Worm (Caenorhabditis elegans) whole organism, L4/young adult: ENCODE data around the gene usp-14.

Source experiments
- W03F9.2 ChIP-seq: fragments of 150-350 bp; optimal IDR thresholded peaks from 2 replicates; lab custom pipeline; 2014; ENCODE audit warnings: missing biosample characterization, missing genetic modification characterization
- dao-5 ChIP-seq: sonication (generic microtip); optimal IDR thresholded peaks from 2 replicates; lab custom pipeline; 2016; ENCODE audit warnings: missing genotype, missing genetic modification characterization, moderate library complexity, missing compliant biosample characterization
- him-1 ChIP-seq: sonication (generic microtip); optimal IDR thresholded peaks from 2 replicates; lab custom pipeline; 2016; ENCODE audit warnings: missing genotype, missing genetic modification reagents, missing genetic modification characterization, missing compliant biosample characterization

Gene usp-14

ce11 chrII:14502997-14503396 lies 14.5 kb upstream of the usp-14 start, which contains the start of gene K10H10.6:
Gene K10H10.6, plus strand, starts transcription at chrII:14503297.
- TF ChIP-seq dao-5 = no peak
- no peak for TF ChIP-seq W03F9.2 (tag; lab: Kevin White, UChicago)
- TF ChIP-seq him-1 (tag; lab: Kevin White, UChicago) = no peak

ce11 chrII:14501447-14501846 lies 13.0 kb upstream of the usp-14 start, which contains the start of gene K10H10.5:
Gene K10H10.5, plus strand, starts transcription at chrII:14501747.
- TF ChIP-seq W03F9.2 (tag; lab: Kevin White, UChicago) (no peak), dao-5 (no peak), him-1 (tag; lab: Kevin White, UChicago) (no peak)

ce11 chrII:14500122-14500521 lies 11.6 kb upstream of the usp-14 start, which contains the start of gene K10H10.4:
Gene K10H10.4, plus strand, starts transcription at chrII:14500422.
- no peak for TF ChIP-seq W03F9.2 (tag; lab: Kevin White, UChicago)
- no peak for TF ChIP-seq dao-5
- no peak for TF ChIP-seq him-1 (tag; lab: Kevin White, UChicago)

ce11 chrII:14497848-14498247 lies 9.4 kb upstream of the usp-14 start, which contains the start of gene dhs-8:
Gene dhs-8, plus strand, starts transcription at chrII:14498026.
- no peak for TF ChIP-seq dao-5

- peak; percentile 57 for TF ChIP-seq dao-5
- peak; percentile 66 for TF ChIP-seq him-1 (tag; lab: Kevin White, UChicago)
- TF ChIP-seq W03F9.2 (tag; lab: Kevin White, UChicago) = peak; percentile 21
Measured at ce11 chrII:14496809-14497208, 8.3 kb upstream of the usp-14 start.

- TF ChIP-seq him-1 (tag; lab: Kevin White, UChicago) (no peak), W03F9.2 (tag; lab: Kevin White, UChicago) (no peak), dao-5 (no peak)
Measured at ce11 chrII:14495341-14495740, 6.9 kb upstream of the usp-14 start.

- TF ChIP-seq W03F9.2 (tag; lab: Kevin White, UChicago) = no peak
- no peak for TF ChIP-seq him-1 (tag; lab: Kevin White, UChicago)
- TF ChIP-seq dao-5 = no peak
Measured at ce11 chrII:14494464-14494863, 6.0 kb upstream of the usp-14 start.

- no peak for TF ChIP-seq W03F9.2 (tag; lab: Kevin White, UChicago)
- TF ChIP-seq dao-5 = no peak
- TF ChIP-seq him-1 (tag; lab: Kevin White, UChicago) = no peak
Measured at ce11 chrII:14494414-14494463, 5.8 kb upstream of the usp-14 start, which contains the start of gene cysl-2. Gene cysl-2, minus strand, starts transcription at chrII:14494451.

- no peak for TF ChIP-seq dao-5
- no peak for TF ChIP-seq him-1 (tag; lab: Kevin White, UChicago)
- no peak for TF ChIP-seq W03F9.2 (tag; lab: Kevin White, UChicago)
Measured at ce11 chrII:14494014-14494413, 5.5 kb upstream of the usp-14 start.

- no peak for TF ChIP-seq him-1 (tag; lab: Kevin White, UChicago)
- no peak for TF ChIP-seq W03F9.2 (tag; lab: Kevin White, UChicago)
- TF ChIP-seq dao-5 = no peak
Measured at ce11 chrII:14492592-14493196, 4.2 kb upstream of the usp-14 start.

ce11 chrII:14489407-14489806 lies 919 bp upstream of the usp-14 start, which contains the start of gene vnut-1:
Gene vnut-1, plus strand, starts transcription at chrII:14489802.
- TF ChIP-seq him-1 (tag; lab: Kevin White, UChicago) (no peak), dao-5 (no peak), W03F9.2 (tag; lab: Kevin White, UChicago) (no peak)

ce11 chrII:14483813-14484212 lies 4.7 kb downstream of the usp-14 start:
- TF ChIP-seq him-1 (tag; lab: Kevin White, UChicago) (no peak), W03F9.2 (tag; lab: Kevin White, UChicago) (no peak), dao-5 (no peak)

ce11 chrII:14480772-14481171 lies 7.7 kb downstream of the usp-14 start:
- TF ChIP-seq W03F9.2 (tag; lab: Kevin White, UChicago) = no peak
- TF ChIP-seq dao-5 = no peak
- TF ChIP-seq him-1 (tag; lab: Kevin White, UChicago) = no peak

- TF ChIP-seq W03F9.2 (tag; lab: Kevin White, UChicago) (no peak), him-1 (tag; lab: Kevin White, UChicago) (no peak), dao-5 (no peak)
Measured at ce11 chrII:14479583-14480245, 8.8 kb downstream of the usp-14 start, which contains the start of gene C13B4.1. Gene C13B4.1, minus strand, starts transcription at chrII:14479633.

- TF ChIP-seq W03F9.2 (tag; lab: Kevin White, UChicago) (no peak), dao-5 (no peak), him-1 (tag; lab: Kevin White, UChicago) (no peak)
Measured at ce11 chrII:14474700-14475099, 13.8 kb downstream of the usp-14 start.
